Worm (Caenorhabditis elegans) whole organism, L3 larva: Measurements from ENCODE around the gene R05G6.9.

Experiments
- R02D3.7 ChIP-seq: fragments of 150-350 bp; optimal IDR thresholded peaks from 2 replicates; lab custom pipeline; 2014; ENCODE audit warnings: missing biosample characterization, missing genetic modification characterization
- ZK546.5 ChIP-seq: sonication (generic microtip); optimal IDR thresholded peaks from 2 replicates; lab custom pipeline; 2017; ENCODE audit warnings: missing biosample characterization, missing genetic modification characterization
- aly-2 ChIP-seq: fragments of 150-350 bp; optimal IDR thresholded peaks from 2 replicates; lab custom pipeline; 2014; ENCODE audit warnings: missing biosample characterization, missing genetic modification characterization
- ama-1 ChIP-seq: fragments of 150-350 bp; optimal IDR thresholded peaks from 2 replicates; lab custom pipeline; 2018
- ceh-16 ChIP-seq: sonication (generic microtip); optimal IDR thresholded peaks from 2 replicates; lab custom pipeline; 2017; ENCODE audit warnings: missing biosample characterization, missing genetic modification characterization
- ceh-28 ChIP-seq: fragments of 150-350 bp; optimal IDR thresholded peaks from 2 replicates; lab custom pipeline; 2014; ENCODE audit warnings: missing biosample characterization, missing genetic modification reagents, missing genetic modification characterization
- ceh-82 ChIP-seq: fragments of 150-350 bp; optimal IDR thresholded peaks from 2 replicates; lab custom pipeline; 2014; ENCODE audit warnings: missing biosample characterization, missing genetic modification characterization
- ceh-9 ChIP-seq: sonication (generic microtip); optimal IDR thresholded peaks from 2 replicates; lab custom pipeline; 2018; ENCODE audit warnings: missing biosample characterization, missing genetic modification characterization
- elt-2 ChIP-seq: sonication (generic microtip); optimal IDR thresholded peaks from 2 replicates; lab custom pipeline; 2016; ENCODE audit warnings: missing genetic modification reagents, mild to moderate bottlenecking, missing genetic modification characterization, missing compliant biosample characterization
- eor-1 ChIP-seq, 2 experiments: fragments of 150-350 bp; optimal IDR thresholded peaks; 2 replicates each; lab custom pipeline; 2014 to 2018; ENCODE audit warnings: missing biosample characterization in 2 of 2, missing genetic modification characterization in 2 of 2
- fkh-10 ChIP-seq: sonication (generic microtip); optimal IDR thresholded peaks from 2 replicates; lab custom pipeline; 2017; ENCODE audit warnings: missing biosample characterization, missing genetic modification reagents, missing genetic modification characterization
- fos-1 ChIP-seq: fragments of 150-350 bp; optimal IDR thresholded peaks from 2 replicates; lab custom pipeline; 2014; ENCODE audit warnings: missing biosample characterization, missing genetic modification characterization
- hmg-11 ChIP-seq: sonication (generic microtip); optimal IDR thresholded peaks from 2 replicates; lab custom pipeline; 2016; ENCODE audit warnings: missing genetic modification characterization, missing compliant biosample characterization
- jun-1 ChIP-seq: fragments of 150-350 bp; optimal IDR thresholded peaks from 2 replicates; lab custom pipeline; 2014; ENCODE audit warnings: missing biosample characterization, missing genetic modification reagents, missing genetic modification characterization
- lin-15B ChIP-seq: fragments of 150-350 bp; optimal IDR thresholded peaks from 2 replicates; lab custom pipeline; 2014; ENCODE audit warnings: missing biosample characterization, missing genetic modification characterization
- lin-39 ChIP-seq: fragments of 150-350 bp; optimal IDR thresholded peaks from 2 replicates; lab custom pipeline; 2018; ENCODE audit warnings: missing biosample characterization, missing genetic modification reagents, missing genetic modification characterization
- lsy-12 ChIP-seq: sonication (generic microtip); optimal IDR thresholded peaks from 2 replicates; lab custom pipeline; 2016; ENCODE audit warnings: mild to moderate bottlenecking, missing genetic modification characterization, missing compliant biosample characterization
- mdl-1 ChIP-seq: fragments of 150-350 bp; optimal IDR thresholded peaks from 2 replicates; lab custom pipeline; 2014; ENCODE audit warnings: missing biosample characterization, missing genetic modification characterization
- nhr-12 ChIP-seq: fragments of 150-350 bp; optimal IDR thresholded peaks from 2 replicates; lab custom pipeline; 2014; ENCODE audit warnings: missing biosample characterization, missing genetic modification characterization
- nhr-23 ChIP-seq: fragments of 150-350 bp; optimal IDR thresholded peaks from 2 replicates; lab custom pipeline; 2014; ENCODE audit warnings: missing biosample characterization, missing genetic modification reagents, missing genetic modification characterization
- nhr-237 ChIP-seq: fragments of 150-350 bp; optimal IDR thresholded peaks from 2 replicates; lab custom pipeline; 2014; ENCODE audit warnings: missing biosample characterization, missing genetic modification characterization
- nhr-25 ChIP-seq: sonication (generic microtip); optimal IDR thresholded peaks from 2 replicates; lab custom pipeline; 2017; ENCODE audit warnings: missing biosample characterization, missing genetic modification characterization
- nhr-28 ChIP-seq: fragments of 150-350 bp; optimal IDR thresholded peaks from 2 replicates; lab custom pipeline; 2014; ENCODE audit warnings: missing biosample characterization, missing genetic modification characterization
- nhr-67 ChIP-seq: fragments of 150-350 bp; optimal IDR thresholded peaks from 2 replicates; lab custom pipeline; 2014; ENCODE audit warnings: missing biosample characterization, missing genetic modification characterization
- nhr-76 ChIP-seq: fragments of 150-350 bp; sonication (generic microtip); optimal IDR thresholded peaks from 5 replicates; lab custom pipeline; 2014; ENCODE audit warnings: missing biosample characterization, missing genetic modification characterization
- pha-4 ChIP-seq: fragments of 150-350 bp; optimal IDR thresholded peaks from 2 replicates; lab custom pipeline; 2014; ENCODE audit warnings: missing biosample characterization, missing genetic modification reagents, missing genetic modification characterization
- pqm-1 ChIP-seq: fragments of 150-350 bp; optimal IDR thresholded peaks from 2 replicates; lab custom pipeline; 2017; ENCODE audit warnings: missing biosample characterization, missing genetic modification characterization, inconsistent platforms
- skn-1 ChIP-seq: fragments of 150-350 bp; optimal IDR thresholded peaks from 2 replicates; lab custom pipeline; 2014; ENCODE audit warnings: missing biosample characterization, missing genetic modification characterization
- snpc-4 ChIP-seq: fragments of 150-350 bp; optimal IDR thresholded peaks from 2 replicates; lab custom pipeline; 2014; ENCODE audit warnings: missing biosample characterization, missing genetic modification characterization
- tbx-2 ChIP-seq: sonication (generic microtip); optimal IDR thresholded peaks from 2 replicates; lab custom pipeline; 2016; ENCODE audit warnings: mild to moderate bottlenecking, missing genetic modification characterization, missing compliant biosample characterization
- unc-39 ChIP-seq: sonication (generic microtip); optimal IDR thresholded peaks from 4 replicates; lab custom pipeline; 2017; ENCODE audit warnings: missing biosample characterization, missing genetic modification characterization
- unc-62 ChIP-seq: fragments of 150-350 bp; sonication (generic microtip); optimal IDR thresholded peaks from 4 replicates; lab custom pipeline; 2014; ENCODE audit warnings: missing biosample characterization, missing genetic modification reagents, missing genetic modification characterization
- zag-1 ChIP-seq: fragments of 150-350 bp; optimal IDR thresholded peaks from 2 replicates; lab custom pipeline; 2014; ENCODE audit warnings: missing biosample characterization, missing genetic modification characterization
- ztf-11 ChIP-seq: fragments of 150-350 bp; optimal IDR thresholded peaks from 2 replicates; lab custom pipeline; 2014; ENCODE audit warnings: missing biosample characterization, missing genetic modification characterization
- ztf-4 ChIP-seq: fragments of 150-350 bp; optimal IDR thresholded peaks from 2 replicates; lab custom pipeline; 2014; ENCODE audit warnings: missing biosample characterization, missing genetic modification characterization

The R05G6.9 gene

ce11 chrIV:7549844-7550243 lies 33.8 kb upstream of the R05G6.9 start (continued):
- TF ChIP-seq mdl-1 (tag; lab: Kevin White, UChicago), result no peak
- no peak for TF ChIP-seq ceh-16 (tag; lab: Kevin White, UChicago)
- TF ChIP-seq lin-39, result peak; percentile 54
- no peak for TF ChIP-seq ceh-9 (tag; lab: Kevin White, UChicago)
- no peak for TF ChIP-seq ceh-82 (tag; lab: Kevin White, UChicago)
- no peak for TF ChIP-seq nhr-28
- peak; percentile 70 for TF ChIP-seq elt-2 (tag; lab: Kevin White, UChicago)

ce11 chrIV:7547843-7548578 lies 31.9 kb upstream of the R05G6.9 start, which contains the start of the genes cdd-2 and oef-1:
Gene cdd-2 (minus strand): TSS chrIV:7547893.
Gene oef-1 (plus strand): TSS chrIV:7548417.
- TF ChIP-seq ztf-4 (tag; lab: Kevin White, UChicago), result no peak

- TF ChIP-seq lin-15B (tag; lab: Kevin White, UChicago), result no peak
- no peak for TF ChIP-seq snpc-4 (tag; lab: Kevin White, UChicago)
- TF ChIP-seq R02D3.7 (tag; lab: Kevin White, UChicago), result no peak
- TF ChIP-seq, all 47 proteins: peak for 0
These were observed 27.6 kb upstream of the R05G6.9 start for ce11 chrIV:7543662-7544061.

ce11 chrIV:7542485-7543001 lies 26.5 kb upstream of the R05G6.9 start, which contains the start of gene R05G6.10:
Gene R05G6.10 (minus strand): TSS chrIV:7542535.
- TF ChIP-seq jun-1 (tag; lab: Kevin White, UChicago) (no peak), ceh-28 (tag; lab: Kevin White, UChicago) (no peak), nhr-67 (tag; lab: Kevin White, UChicago) (no peak), unc-39 (tag; lab: Kevin White, UChicago) (no peak), pqm-1 (tag; lab: Kevin White, UChicago) (no peak), aly-2 (no peak), lsy-12 (no peak), unc-62 (no peak), fkh-10 (no peak), hmg-11 (tag; lab: Kevin White, UChicago) (no peak), ZK546.5 (tag; lab: Kevin White, UChicago) (no peak), nhr-12 (tag; lab: Kevin White, UChicago) (no peak), ceh-16 (tag; lab: Kevin White, UChicago) (no peak), zag-1 (tag; lab: Kevin White, UChicago) (no peak), nhr-23 (tag; lab: Kevin White, UChicago) (no peak), ama-1 (no peak), pha-4 (tag; lab: Kevin White, UChicago) (no peak)

ce11 chrIV:7532360-7532759 lies 16.3 kb upstream of the R05G6.9 start, which contains the start of gene R05G6.1:
Gene R05G6.1 (plus strand): TSS chrIV:7532660.
- TF ChIP-seq ztf-11 (tag; lab: Kevin White, UChicago), result no peak
- TF ChIP-seq elt-2 (tag; lab: Kevin White, UChicago), result no peak
- TF ChIP-seq nhr-23 (tag; lab: Kevin White, UChicago), result no peak
- no peak for TF ChIP-seq fkh-10
- TF ChIP-seq eor-1 (tag; optimal IDR thresholded peaks at IDR 0.05; lab: Kevin White, UChicago), result no peak
- no peak for TF ChIP-seq nhr-237 (tag; lab: Kevin White, UChicago)
- TF ChIP-seq nhr-76, result no peak
- TF ChIP-seq fos-1, result no peak
- no peak for TF ChIP-seq nhr-25
- no peak for TF ChIP-seq unc-62
- no peak for TF ChIP-seq skn-1 (tag; lab: Kevin White, UChicago)
- TF ChIP-seq tbx-2 (tag; lab: Kevin White, UChicago), result no peak
- no peak for TF ChIP-seq jun-1 (tag; lab: Kevin White, UChicago)
- no peak for TF ChIP-seq ceh-82 (tag; lab: Kevin White, UChicago)
